Worm (Caenorhabditis elegans) whole organism, L3 larva: ENCODE results near the gene hog-1.

Source experiments
- daf-12 ChIP-seq: fragments of 150-350 bp; optimal IDR thresholded peaks from 2 replicates; lab custom pipeline; 2014; ENCODE audit warnings: missing biosample characterization, missing genetic modification reagents, missing genetic modification characterization
- elt-3 ChIP-seq, 3 experiments: fragments of 150-350 bp in 1 of 3; sonication (generic microtip) in 2 of 3; optimal IDR thresholded peaks; 2 replicates in 2 of 3; 4 replicates in 1 of 3; lab custom pipeline; 2014 to 2017; ENCODE audit warnings: missing biosample characterization in 3 of 3, missing genetic modification characterization in 3 of 3
- mdl-1 ChIP-seq: fragments of 150-350 bp; optimal IDR thresholded peaks from 2 replicates; lab custom pipeline; 2014; ENCODE audit warnings: missing biosample characterization, missing genetic modification characterization
- zag-1 ChIP-seq: fragments of 150-350 bp; optimal IDR thresholded peaks from 2 replicates; lab custom pipeline; 2014; ENCODE audit warnings: missing biosample characterization, missing genetic modification characterization

- no peak for TF ChIP-seq elt-3 (tag; optimal IDR thresholded peaks at IDR 0.05; lab: Kevin White, UChicago)
- TF ChIP-seq zag-1 (tag; lab: Kevin White, UChicago), result no peak
- TF ChIP-seq daf-12 (tag; lab: Kevin White, UChicago), result no peak
- no peak for TF ChIP-seq mdl-1
These were observed 24.9 kb downstream of the hog-1 start, which contains the start of gene acp-5 for ce11 chrX:5829175-5829574.
